Worm (Caenorhabditis elegans) whole organism, L4 larva: ENCODE results near the gene srp-6.

Source experiments
- F10B5.3 ChIP-seq: sonication (generic microtip); optimal IDR thresholded peaks from 2 replicates; lab custom pipeline; 2016; ENCODE audit warnings: mild to moderate bottlenecking, missing genetic modification characterization, missing compliant biosample characterization
- F37D6.2 ChIP-seq: sonication (generic microtip); optimal IDR thresholded peaks from 2 replicates; lab custom pipeline; 2016; ENCODE audit warnings: mild to moderate bottlenecking, missing genetic modification characterization, missing compliant biosample characterization
- F44E2.7 ChIP-seq: fragments of 200-800 bp; sonication (Bioruptor generic); IDR thresholded peaks from 2 replicates; pipeline ENCODE4 v2.1.2; 2022; ENCODE audit warnings: missing genetic modification characterization, missing compliant biosample characterization
- F49E8.2 ChIP-seq: sonication (generic microtip); optimal IDR thresholded peaks from 2 replicates; lab custom pipeline; 2016; ENCODE audit warnings: missing compliant biosample characterization, mild to moderate bottlenecking, missing genetic modification characterization, borderline replicate concordance
- T26A8.4 ChIP-seq: fragments of 200-800 bp; sonication (Bioruptor generic); IDR thresholded peaks from 2 replicates; pipeline ENCODE4 v1.3.6; 2022; ENCODE audit warnings: missing genetic modification characterization, missing compliant biosample characterization
- Y105C5A.15 ChIP-seq: fragments of 200-800 bp; sonication (Bioruptor generic); IDR thresholded peaks from 2 replicates; pipeline ENCODE4 v1.3.6; 2022; ENCODE audit warnings: missing genetic modification characterization, missing compliant biosample characterization
- ZK337.2 ChIP-seq: fragments of 200-800 bp; sonication (Bioruptor generic); IDR thresholded peaks from 2 replicates; pipeline ENCODE4 v1.3.6; 2022; ENCODE audit warnings: missing genetic modification reagents, missing genetic modification characterization, missing compliant biosample characterization
- ZK546.5 ChIP-seq, 2 experiments: sonication (generic microtip); optimal IDR thresholded peaks; 2 replicates each; lab custom pipeline; 2017; ENCODE audit warnings: missing biosample characterization in 2 of 2, missing genetic modification characterization in 2 of 2
- aha-1 ChIP-seq: fragments of 150-350 bp; peaks from one replicate; lab custom pipeline; 2014; ENCODE audit warnings: missing biosample characterization, missing genetic modification characterization
- aly-2 ChIP-seq: sonication (generic microtip); optimal IDR thresholded peaks from 2 replicates; lab custom pipeline; 2018; ENCODE audit warnings: missing biosample characterization, missing genetic modification characterization
- ama-1 ChIP-seq: fragments of 150-350 bp; optimal IDR thresholded peaks from 2 replicates; lab custom pipeline; 2014; ENCODE audit warnings: inconsistent platforms, mixed read lengths
- ceh-44 ChIP-seq: fragments of 200-800 bp; sonication (Bioruptor generic); IDR thresholded peaks from 2 replicates; pipeline ENCODE4 v1.3.6; 2022; ENCODE audit warnings: missing genetic modification reagents, missing genetic modification characterization, missing compliant biosample characterization
- ctbp-1 ChIP-seq: fragments of 200-800 bp; sonication (Bioruptor generic); IDR thresholded peaks from 2 replicates; pipeline ENCODE4 v1.3.6; 2022; ENCODE audit warnings: missing genetic modification reagents, missing genetic modification characterization, missing compliant biosample characterization
- daf-8 ChIP-seq: fragments of 200-800 bp; sonication (Bioruptor generic); IDR thresholded peaks from 2 replicates; pipeline ENCODE4 v1.3.6; 2022; ENCODE audit warnings: missing genetic modification characterization, missing compliant biosample characterization
- duxl-1 ChIP-seq: sonication (generic microtip); optimal IDR thresholded peaks from 2 replicates; lab custom pipeline; 2016; ENCODE audit warnings: mild to moderate bottlenecking, missing genetic modification characterization, moderate library complexity, missing compliant biosample characterization; ENCODE audit not compliant: poor library complexity
- dve-1 ChIP-seq: sonication (generic microtip); optimal IDR thresholded peaks from 2 replicates; lab custom pipeline; 2017; ENCODE audit warnings: antibody characterized with exemption, mild to moderate bottlenecking, missing genetic modification characterization, missing compliant biosample characterization; ENCODE audit not compliant: insufficient read depth
- gei-8 ChIP-seq: fragments of 200-800 bp; sonication (Bioruptor generic); optimal IDR thresholded peaks from 2 replicates; lab custom pipeline; 2018; ENCODE audit warnings: mild to moderate bottlenecking, missing genetic modification characterization, missing compliant biosample characterization
- hlh-11 ChIP-seq: fragments of 200-800 bp; sonication (Bioruptor generic); optimal IDR thresholded peaks from 2 replicates; lab custom pipeline; 2018; ENCODE audit warnings: mild to moderate bottlenecking, missing genetic modification characterization, missing compliant biosample characterization
- hlh-30 ChIP-seq: sonication (generic microtip); optimal IDR thresholded peaks from 2 replicates; lab custom pipeline; 2017; ENCODE audit warnings: antibody characterized with exemption, mild to moderate bottlenecking, missing genetic modification characterization, missing compliant biosample characterization; ENCODE audit not compliant: insufficient read depth
- madf-9 ChIP-seq: fragments of 200-800 bp; sonication (Bioruptor generic); conservative IDR thresholded peaks from 2 replicates; pipeline ENCODE4 v1.3.6; 2022; ENCODE audit warnings: missing genetic modification reagents, missing genetic modification characterization, missing compliant biosample characterization
- mdl-1 ChIP-seq, 2 experiments: fragments of 150-350 bp in 1 of 2; sonication (generic microtip) in 1 of 2; optimal IDR thresholded peaks; 2 replicates each; lab custom pipeline; 2014 to 2017; ENCODE audit warnings: missing biosample characterization in 2 of 2, missing genetic modification characterization in 2 of 2
- mxl-3 ChIP-seq: fragments of 200-800 bp; sonication (Bioruptor generic); optimal IDR thresholded peaks from 2 replicates; lab custom pipeline; 2018; ENCODE audit warnings: mild to moderate bottlenecking, missing genetic modification characterization, missing compliant biosample characterization
- nhr-10 ChIP-seq: fragments of 150-350 bp; optimal IDR thresholded peaks from 2 replicates; lab custom pipeline; 2014; ENCODE audit warnings: missing biosample characterization, missing genetic modification characterization
- nhr-102 ChIP-seq: sonication (generic microtip); optimal IDR thresholded peaks from 2 replicates; lab custom pipeline; 2016; ENCODE audit warnings: mild to moderate bottlenecking, missing genetic modification characterization, moderate library complexity, missing compliant biosample characterization
- nhr-111 ChIP-seq: fragments of 200-800 bp; sonication (Bioruptor generic); optimal IDR thresholded peaks from 2 replicates; lab custom pipeline; 2018; ENCODE audit warnings: mild to moderate bottlenecking, missing genetic modification characterization, missing compliant biosample characterization
- nhr-25 ChIP-seq: sonication (generic microtip); optimal IDR thresholded peaks from 2 replicates; lab custom pipeline; 2017; ENCODE audit warnings: missing genetic modification characterization, mild to moderate bottlenecking, missing compliant biosample characterization, antibody characterized with exemption, moderate library complexity, borderline replicate concordance; ENCODE audit not compliant: insufficient read depth
- nhr-28 ChIP-seq: fragments of 150-350 bp; optimal IDR thresholded peaks from 2 replicates; lab custom pipeline; 2014; ENCODE audit warnings: missing biosample characterization, missing genetic modification characterization
- nhr-6 ChIP-seq: fragments of 150-350 bp; optimal IDR thresholded peaks from 2 replicates; lab custom pipeline; 2014; ENCODE audit warnings: missing biosample characterization, missing genetic modification characterization
- saeg-2 ChIP-seq: fragments of 200-800 bp; sonication (Bioruptor generic); IDR thresholded peaks from 2 replicates; pipeline ENCODE4 v1.3.6; 2022; ENCODE audit warnings: missing genetic modification reagents, missing genetic modification characterization, missing compliant biosample characterization
- snpc-1.2 ChIP-seq: fragments of 200-800 bp; sonication (Bioruptor generic); IDR thresholded peaks from 2 replicates; pipeline ENCODE4 v1.3.6; 2022; ENCODE audit warnings: missing genetic modification reagents, missing genetic modification characterization, missing compliant biosample characterization
- snpc-4 ChIP-seq: fragments of 150-350 bp; optimal IDR thresholded peaks from 2 replicates; lab custom pipeline; 2014; ENCODE audit warnings: missing biosample characterization, missing genetic modification characterization
- spr-1 ChIP-seq: sonication (generic microtip); optimal IDR thresholded peaks from 2 replicates; lab custom pipeline; 2016; ENCODE audit warnings: mild to moderate bottlenecking, missing genetic modification characterization, missing compliant biosample characterization
- spr-3 ChIP-seq: fragments of 200-800 bp; sonication (Bioruptor generic); optimal IDR thresholded peaks from 2 replicates; lab custom pipeline; 2018; ENCODE audit warnings: mild to moderate bottlenecking, missing genetic modification characterization, missing compliant biosample characterization
- tag-97 ChIP-seq: fragments of 200-800 bp; sonication (Bioruptor generic); IDR thresholded peaks from 2 replicates; pipeline ENCODE4 v1.3.6; 2022; ENCODE audit warnings: missing genetic modification characterization, missing compliant biosample characterization
- tra-1 ChIP-seq: fragments of 200-800 bp; sonication (Bioruptor generic); IDR thresholded peaks from 2 replicates; pipeline ENCODE4 v1.3.6; 2022; ENCODE audit warnings: missing genetic modification reagents, missing genetic modification characterization, missing compliant biosample characterization
- unc-39 ChIP-seq: sonication (generic microtip); optimal IDR thresholded peaks from 2 replicates; lab custom pipeline; 2017; ENCODE audit warnings: missing biosample characterization, missing genetic modification characterization
- unc-62 ChIP-seq, 3 experiments: fragments of 150-350 bp in 1 of 3; sonication (generic microtip); optimal IDR thresholded peaks in 2 of 3; peaks in 1 of 3; 1 replicate in 1 of 3; 2 replicates in 2 of 3; lab custom pipeline; 2014 to 2017; ENCODE audit warnings: missing biosample characterization in 3 of 3, missing genetic modification characterization in 3 of 3, missing genetic modification reagents in 3 of 3, missing genotype in 1 of 3
- zip-11 ChIP-seq: fragments of 200-800 bp; sonication (Bioruptor generic); IDR thresholded peaks from 2 replicates; pipeline ENCODE4 v1.3.6; 2022; ENCODE audit warnings: missing genetic modification characterization, missing compliant biosample characterization
- ztf-7 ChIP-seq: fragments of 150-350 bp; optimal IDR thresholded peaks from 2 replicates; lab custom pipeline; 2014; ENCODE audit warnings: missing biosample characterization, missing genetic modification characterization

Gene srp-6

DNA sequence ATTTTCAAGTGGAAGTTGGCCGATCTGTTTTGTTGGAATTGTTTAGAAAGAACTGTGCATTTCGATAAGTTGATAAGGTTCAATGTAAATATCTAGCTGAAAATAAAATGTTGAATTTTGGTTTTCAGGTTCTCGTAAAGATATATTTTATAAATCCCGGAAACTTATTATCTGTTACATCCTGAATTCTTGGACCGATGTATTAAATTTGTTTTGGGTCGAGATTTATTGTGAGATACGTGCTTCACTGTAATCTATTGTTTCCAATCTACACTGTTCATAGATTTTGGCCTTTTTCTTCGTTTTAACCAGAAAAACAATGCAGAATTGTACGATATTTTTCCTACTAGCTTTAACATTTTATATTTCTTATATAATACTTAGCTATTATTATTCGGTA lies 28.8 kb downstream of the srp-6 start, which contains the start of gene C03G6.6:
Gene C03G6.6, plus strand, starts transcription at position 301 of the 400 bp plus-strand sequence.
- TF ChIP-seq F44E2.7 (GFP tag; lab: Robert Waterston, UW) (no peak), nhr-28 (tag; lab: Kevin White, UChicago) (no peak)

DNA sequence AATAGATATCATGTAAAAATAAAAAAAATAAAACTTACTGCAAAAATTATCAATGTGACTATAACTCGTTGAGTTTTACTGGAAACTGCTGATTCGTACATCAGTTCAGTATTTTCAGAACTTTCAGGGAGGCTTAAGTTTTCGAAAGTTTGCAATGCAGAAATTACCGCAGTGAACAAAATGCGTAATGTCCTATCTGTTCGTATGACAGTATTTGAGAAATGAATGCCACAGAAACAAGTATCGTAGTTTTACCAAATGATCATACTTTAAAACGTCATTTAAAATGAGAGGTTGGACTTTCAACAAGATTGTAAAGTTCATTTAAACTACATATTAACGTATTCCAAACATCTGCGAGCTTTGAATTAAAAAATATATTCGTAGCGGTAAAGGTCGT lies 29.2 kb downstream of the srp-6 start, which contains the start of gene C03G6.21:
Gene C03G6.21, minus strand, starts transcription at position 101 of the 400 bp plus-strand sequence.
- TF ChIP-seq nhr-111 (GFP tag; lab: Kevin White, UChicago) = no peak
- TF ChIP-seq F10B5.3 (tag; lab: Kevin White, UChicago) = no peak
- TF ChIP-seq dve-1 (tag; lab: Kevin White, UChicago) = no peak
- no peak for TF ChIP-seq aly-2 (tag; lab: Kevin White, UChicago)
- TF ChIP-seq Y105C5A.15 (GFP tag; lab: Robert Waterston, UW) = no peak
- no peak for TF ChIP-seq daf-8 (GFP tag; lab: Robert Waterston, UW)
- no peak for TF ChIP-seq T26A8.4 (GFP tag; lab: Robert Waterston, UW)
- TF ChIP-seq F49E8.2 (tag; lab: Kevin White, UChicago) = no peak
- TF ChIP-seq tra-1 (GFP tag; lab: Robert Waterston, UW) = no peak
- TF ChIP-seq hlh-11 (tag; lab: Kevin White, UChicago) = no peak
- TF ChIP-seq snpc-1.2 (GFP tag; lab: Robert Waterston, UW) = no peak
- no peak for TF ChIP-seq unc-39 (tag; lab: Kevin White, UChicago)
- no peak for TF ChIP-seq zip-11 (GFP tag; lab: Robert Waterston, UW)
- TF ChIP-seq, all 104 proteins: peak for 0

DNA sequence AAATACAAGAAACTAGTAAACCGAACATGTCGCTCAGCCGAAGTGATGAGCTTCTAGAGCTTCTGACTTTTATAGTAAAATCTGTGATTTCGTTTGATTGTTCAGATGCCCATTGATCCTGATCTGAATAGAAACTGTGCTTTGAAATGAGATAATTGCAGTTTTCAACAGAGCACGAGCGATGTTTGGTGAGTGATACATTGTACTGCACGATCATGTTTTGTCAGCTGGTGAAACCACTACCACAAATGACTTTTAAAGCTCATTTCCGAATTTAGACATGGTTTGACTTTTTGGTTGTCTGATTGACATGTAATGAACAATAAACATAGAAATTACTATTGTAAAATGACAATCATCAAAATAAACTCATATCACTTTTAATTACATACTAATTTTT lies 30.4 kb downstream of the srp-6 start, which contains the start of gene tag-293:
Gene tag-293, minus strand, starts transcription at position 101 of the 400 bp plus-strand sequence.
- TF ChIP-seq ctbp-1 (GFP tag; lab: Robert Waterston, UW) = no peak

DNA sequence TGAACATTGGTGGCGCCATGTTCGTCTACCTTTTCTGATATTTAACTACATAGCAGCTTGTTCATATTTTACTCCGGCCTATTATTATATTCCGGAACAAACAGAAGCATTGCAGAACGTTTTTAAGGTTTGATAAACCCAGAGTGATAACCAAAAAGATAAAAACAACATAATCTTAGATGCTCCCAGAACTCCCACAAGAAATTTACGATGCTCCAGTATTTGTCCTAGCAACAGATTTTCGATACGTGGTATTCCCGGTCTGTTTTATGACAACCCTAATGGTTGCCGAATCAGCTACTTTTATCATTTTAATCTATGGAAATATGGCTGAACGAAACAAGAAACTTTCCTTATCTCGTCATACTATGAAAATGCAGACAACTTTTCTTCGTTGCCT lies 32.3 kb downstream of the srp-6 start:
- no peak for TF ChIP-seq spr-1 (tag; lab: Kevin White, UChicago)
- TF ChIP-seq Y105C5A.15 (GFP tag; lab: Robert Waterston, UW) = no peak
- peak in 1 of 2 experiments; percentile 92 for TF ChIP-seq unc-62 (GFP tag; optimal IDR thresholded peaks at IDR 0.05 in 1 of 2; lab: Kevin White, UChicago)
- TF ChIP-seq unc-62 (tag; optimal IDR thresholded peaks at IDR 0.05; lab: Kevin White, UChicago) = no peak

DNA sequence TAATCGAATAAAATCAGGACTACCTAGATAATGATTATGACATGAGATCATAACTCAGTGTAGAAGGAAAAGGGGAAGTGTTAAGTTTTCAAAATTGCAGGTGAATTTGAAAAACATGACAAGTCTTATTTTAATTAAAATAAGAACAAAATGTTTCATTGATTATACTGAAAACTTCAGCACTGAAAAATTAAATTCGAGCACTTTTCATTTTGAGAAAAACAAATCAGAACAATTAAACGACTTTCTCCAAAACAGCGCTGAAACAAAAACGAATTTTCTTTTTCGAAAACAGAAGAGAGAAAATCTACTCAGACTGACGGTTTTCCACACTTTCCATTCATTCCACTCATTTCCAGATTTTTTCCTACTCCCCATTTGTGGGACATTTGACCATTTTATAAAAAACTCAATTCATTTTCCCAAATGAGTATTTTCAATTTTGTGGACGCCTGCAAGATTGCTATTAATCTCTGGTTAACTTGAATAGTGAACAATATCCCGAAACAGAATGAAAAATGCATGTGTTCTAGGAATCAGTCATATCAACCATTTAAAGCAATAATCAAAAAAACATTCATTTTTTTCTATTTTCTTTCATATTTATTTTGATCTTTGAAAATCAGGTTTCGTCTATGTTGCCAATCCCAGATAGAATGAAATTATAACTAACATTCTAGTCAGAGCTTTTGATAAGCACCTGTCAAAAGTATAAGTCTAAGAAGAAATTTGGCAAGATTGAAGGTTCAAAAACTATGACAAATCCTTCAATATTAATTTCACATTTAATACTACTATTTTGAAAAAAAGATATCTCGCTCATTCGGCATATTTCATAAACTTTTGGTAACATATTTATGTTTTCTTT lies 33.5 kb downstream of the srp-6 start, which contains the start of the genes srh-231 and srh-275:
Gene srh-231, minus strand, starts transcription at position 51 of the 868 bp plus-strand sequence.
Gene srh-275, plus strand, starts transcription at position 818 of the 868 bp plus-strand sequence.
- TF ChIP-seq duxl-1 (tag; lab: Kevin White, UChicago) = no peak
- TF ChIP-seq aha-1 (tag; lab: Kevin White, UChicago) = peak; percentile 92
- TF ChIP-seq Y105C5A.15 (GFP tag; lab: Robert Waterston, UW) = no peak
- TF ChIP-seq tag-97 = no peak
- TF ChIP-seq nhr-102 = no peak
- no peak for TF ChIP-seq ama-1 (lab: Kevin White, UChicago)

DNA sequence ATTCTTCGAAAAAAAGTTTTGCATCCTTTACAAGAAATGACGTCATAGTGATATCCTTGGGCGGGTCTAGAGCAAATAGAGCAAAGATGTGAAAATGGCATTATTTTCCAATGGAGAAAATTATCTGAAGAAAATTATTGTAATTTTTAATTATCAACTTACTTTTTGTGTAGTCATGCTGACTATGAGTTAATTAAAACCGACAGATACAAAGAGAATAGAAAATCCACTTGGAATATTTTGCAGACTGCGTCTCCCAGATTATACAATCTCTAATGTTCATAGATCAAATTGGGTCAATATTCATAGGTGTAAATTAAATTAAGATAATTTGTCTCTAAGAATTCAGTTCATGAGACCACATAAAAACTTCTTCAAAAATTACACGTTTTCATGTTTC lies 36.4 kb downstream of the srp-6 start, which contains the start of gene nhr-149:
Gene nhr-149, minus strand, starts transcription at position 101 of the 400 bp plus-strand sequence.
- TF ChIP-seq mdl-1 (tag; optimal IDR thresholded peaks at IDR 0.05; lab: Kevin White, UChicago) = no peak
- no peak for TF ChIP-seq gei-8 (GFP tag; lab: Kevin White, UChicago)
- TF ChIP-seq F10B5.3 (tag; lab: Kevin White, UChicago) = no peak
- TF ChIP-seq mxl-3 (GFP tag; lab: Kevin White, UChicago) = no peak
- no peak for TF ChIP-seq nhr-10 (tag; lab: Kevin White, UChicago)
- TF ChIP-seq snpc-4 = no peak
- no peak for TF ChIP-seq nhr-6 (tag; lab: Kevin White, UChicago)
- no peak for TF ChIP-seq ZK546.5 (tag; optimal IDR thresholded peaks at IDR 0.05; lab: Kevin White, UChicago)
- TF ChIP-seq ztf-7 (tag; lab: Kevin White, UChicago) = no peak
- no peak for TF ChIP-seq hlh-30 (tag; lab: Kevin White, UChicago)
- TF ChIP-seq nhr-25 = no peak
- no peak for TF ChIP-seq spr-3 (GFP tag; lab: Kevin White, UChicago)
- TF ChIP-seq ZK337.2 (GFP tag; lab: Robert Waterston, UW) = no peak
- no peak for TF ChIP-seq ceh-44 (GFP tag; lab: Robert Waterston, UW)
- no peak for TF ChIP-seq F49E8.2 (tag; lab: Kevin White, UChicago)
- TF ChIP-seq madf-9 (GFP tag; lab: Robert Waterston, UW) = no peak
- TF ChIP-seq F37D6.2 (tag; lab: Kevin White, UChicago) = no peak
- TF ChIP-seq saeg-2 = no peak
